Worm (Caenorhabditis elegans) whole organism, L3 larva: ENCODE results near the gene nhr-4.

Source experiments
- R02D3.7 ChIP-seq: fragments of 150-350 bp; optimal IDR thresholded peaks from 2 replicates; lab custom pipeline; 2014; ENCODE audit warnings: missing biosample characterization, missing genetic modification characterization
- aly-2 ChIP-seq: fragments of 150-350 bp; optimal IDR thresholded peaks from 2 replicates; lab custom pipeline; 2014; ENCODE audit warnings: missing biosample characterization, missing genetic modification characterization
- ceh-16 ChIP-seq: sonication (generic microtip); optimal IDR thresholded peaks from 2 replicates; lab custom pipeline; 2017; ENCODE audit warnings: missing biosample characterization, missing genetic modification characterization
- ceh-28 ChIP-seq: fragments of 150-350 bp; optimal IDR thresholded peaks from 2 replicates; lab custom pipeline; 2014; ENCODE audit warnings: missing biosample characterization, missing genetic modification reagents, missing genetic modification characterization
- ceh-82 ChIP-seq: fragments of 150-350 bp; optimal IDR thresholded peaks from 2 replicates; lab custom pipeline; 2014; ENCODE audit warnings: missing biosample characterization, missing genetic modification characterization
- ceh-9 ChIP-seq: sonication (generic microtip); optimal IDR thresholded peaks from 2 replicates; lab custom pipeline; 2018; ENCODE audit warnings: missing biosample characterization, missing genetic modification characterization
- daf-12 ChIP-seq: fragments of 150-350 bp; optimal IDR thresholded peaks from 2 replicates; lab custom pipeline; 2014; ENCODE audit warnings: missing biosample characterization, missing genetic modification reagents, missing genetic modification characterization
- elt-1 ChIP-seq: fragments of 150-350 bp; optimal IDR thresholded peaks from 2 replicates; lab custom pipeline; 2014; ENCODE audit warnings: missing biosample characterization, missing genetic modification characterization
- elt-2 ChIP-seq: sonication (generic microtip); optimal IDR thresholded peaks from 2 replicates; lab custom pipeline; 2016; ENCODE audit warnings: missing genetic modification reagents, mild to moderate bottlenecking, missing genetic modification characterization, missing compliant biosample characterization
- elt-3 ChIP-seq, 3 experiments: fragments of 150-350 bp in 1 of 3; sonication (generic microtip) in 2 of 3; optimal IDR thresholded peaks; 2 replicates in 2 of 3; 4 replicates in 1 of 3; lab custom pipeline; 2014 to 2017; ENCODE audit warnings: missing biosample characterization in 3 of 3, missing genetic modification characterization in 3 of 3
- eor-1 ChIP-seq, 2 experiments: fragments of 150-350 bp; optimal IDR thresholded peaks; 2 replicates each; lab custom pipeline; 2014 to 2018; ENCODE audit warnings: missing biosample characterization in 2 of 2, missing genetic modification characterization in 2 of 2
- fkh-10 ChIP-seq: sonication (generic microtip); optimal IDR thresholded peaks from 2 replicates; lab custom pipeline; 2017; ENCODE audit warnings: missing biosample characterization, missing genetic modification reagents, missing genetic modification characterization
- fos-1 ChIP-seq: fragments of 150-350 bp; optimal IDR thresholded peaks from 2 replicates; lab custom pipeline; 2014; ENCODE audit warnings: missing biosample characterization, missing genetic modification characterization
- hmg-11 ChIP-seq: sonication (generic microtip); optimal IDR thresholded peaks from 2 replicates; lab custom pipeline; 2016; ENCODE audit warnings: missing genetic modification characterization, missing compliant biosample characterization
- jun-1 ChIP-seq: fragments of 150-350 bp; optimal IDR thresholded peaks from 2 replicates; lab custom pipeline; 2014; ENCODE audit warnings: missing biosample characterization, missing genetic modification reagents, missing genetic modification characterization
- lin-15B ChIP-seq: fragments of 150-350 bp; optimal IDR thresholded peaks from 2 replicates; lab custom pipeline; 2014; ENCODE audit warnings: missing biosample characterization, missing genetic modification characterization
- lin-39 ChIP-seq: fragments of 150-350 bp; optimal IDR thresholded peaks from 2 replicates; lab custom pipeline; 2018; ENCODE audit warnings: missing biosample characterization, missing genetic modification reagents, missing genetic modification characterization
- nfya-1 ChIP-seq: sonication (generic microtip); optimal IDR thresholded peaks from 2 replicates; lab custom pipeline; 2017; ENCODE audit warnings: missing genetic modification characterization, mild to moderate bottlenecking, missing compliant biosample characterization, antibody characterized with exemption, moderate library complexity; ENCODE audit not compliant: insufficient read depth
- nhr-11 ChIP-seq: fragments of 150-350 bp; optimal IDR thresholded peaks from 2 replicates; lab custom pipeline; 2014; ENCODE audit warnings: missing biosample characterization, missing genetic modification characterization
- nhr-23 ChIP-seq: fragments of 150-350 bp; optimal IDR thresholded peaks from 2 replicates; lab custom pipeline; 2014; ENCODE audit warnings: missing biosample characterization, missing genetic modification reagents, missing genetic modification characterization
- nhr-237 ChIP-seq: fragments of 150-350 bp; optimal IDR thresholded peaks from 2 replicates; lab custom pipeline; 2014; ENCODE audit warnings: missing biosample characterization, missing genetic modification characterization
- nhr-25 ChIP-seq: sonication (generic microtip); optimal IDR thresholded peaks from 2 replicates; lab custom pipeline; 2017; ENCODE audit warnings: missing biosample characterization, missing genetic modification characterization
- nhr-28 ChIP-seq: fragments of 150-350 bp; optimal IDR thresholded peaks from 2 replicates; lab custom pipeline; 2014; ENCODE audit warnings: missing biosample characterization, missing genetic modification characterization
- nhr-43 ChIP-seq: sonication (generic microtip); optimal IDR thresholded peaks from 2 replicates; lab custom pipeline; 2016; ENCODE audit warnings: mild to moderate bottlenecking, missing genetic modification characterization, missing compliant biosample characterization; ENCODE audit not compliant: poor library complexity, severe bottlenecking
- nhr-67 ChIP-seq: fragments of 150-350 bp; optimal IDR thresholded peaks from 2 replicates; lab custom pipeline; 2014; ENCODE audit warnings: missing biosample characterization, missing genetic modification characterization
- nhr-76 ChIP-seq: fragments of 150-350 bp; sonication (generic microtip); optimal IDR thresholded peaks from 5 replicates; lab custom pipeline; 2014; ENCODE audit warnings: missing biosample characterization, missing genetic modification characterization
- pha-4 ChIP-seq: fragments of 150-350 bp; optimal IDR thresholded peaks from 2 replicates; lab custom pipeline; 2014; ENCODE audit warnings: missing biosample characterization, missing genetic modification reagents, missing genetic modification characterization
- pqm-1 ChIP-seq: fragments of 150-350 bp; optimal IDR thresholded peaks from 2 replicates; lab custom pipeline; 2017; ENCODE audit warnings: missing biosample characterization, missing genetic modification characterization, inconsistent platforms
- sea-2 ChIP-seq: fragments of 150-350 bp; sonication (generic microtip); optimal IDR thresholded peaks from 4 replicates; lab custom pipeline; 2014; ENCODE audit warnings: missing biosample characterization, missing genetic modification reagents, missing genetic modification characterization
- snpc-4 ChIP-seq: fragments of 150-350 bp; optimal IDR thresholded peaks from 2 replicates; lab custom pipeline; 2014; ENCODE audit warnings: missing biosample characterization, missing genetic modification characterization
- tbx-2 ChIP-seq: sonication (generic microtip); optimal IDR thresholded peaks from 2 replicates; lab custom pipeline; 2016; ENCODE audit warnings: mild to moderate bottlenecking, missing genetic modification characterization, missing compliant biosample characterization
- unc-39 ChIP-seq: sonication (generic microtip); optimal IDR thresholded peaks from 4 replicates; lab custom pipeline; 2017; ENCODE audit warnings: missing biosample characterization, missing genetic modification characterization
- unc-62 ChIP-seq: fragments of 150-350 bp; sonication (generic microtip); optimal IDR thresholded peaks from 4 replicates; lab custom pipeline; 2014; ENCODE audit warnings: missing biosample characterization, missing genetic modification reagents, missing genetic modification characterization
- zag-1 ChIP-seq: fragments of 150-350 bp; optimal IDR thresholded peaks from 2 replicates; lab custom pipeline; 2014; ENCODE audit warnings: missing biosample characterization, missing genetic modification characterization
- ztf-4 ChIP-seq: fragments of 150-350 bp; optimal IDR thresholded peaks from 2 replicates; lab custom pipeline; 2014; ENCODE audit warnings: missing biosample characterization, missing genetic modification characterization

Gene nhr-4

ce11 chrIV:9840984-9841590 lies 38.0 kb upstream of the nhr-4 start, which contains the start of the genes kin-24 and msp-56:
TSS of gene kin-24 (minus strand) at chrIV:9841084.
TSS of gene msp-56 (plus strand) at chrIV:9841540.
- TF ChIP-seq nhr-23 (tag; lab: Kevin White, UChicago) = no peak
- TF ChIP-seq tbx-2 (tag; lab: Kevin White, UChicago) = no peak
- no peak for TF ChIP-seq nfya-1
- no peak for TF ChIP-seq nhr-11
- TF ChIP-seq jun-1 (tag; lab: Kevin White, UChicago) = no peak
- TF ChIP-seq elt-1 = no peak
- no peak for TF ChIP-seq snpc-4 (tag; lab: Kevin White, UChicago)
- TF ChIP-seq lin-39 (tag; lab: Kevin White, UChicago) = no peak
- no peak for TF ChIP-seq unc-62 (GFP tag; lab: Kevin White, UChicago)
- TF ChIP-seq lin-15B (tag; lab: Kevin White, UChicago) = no peak
- no peak for TF ChIP-seq nhr-76 (tag; lab: Kevin White, UChicago)
- no peak for TF ChIP-seq pha-4 (tag; lab: Kevin White, UChicago)
- TF ChIP-seq fos-1 = no peak
- TF ChIP-seq ztf-4 (tag; lab: Kevin White, UChicago) = no peak
- TF ChIP-seq nhr-28 (tag; lab: Kevin White, UChicago) = no peak
- TF ChIP-seq zag-1 (tag; lab: Kevin White, UChicago) = no peak
- TF ChIP-seq ceh-82 = no peak
- no peak for TF ChIP-seq nhr-43

DNA sequence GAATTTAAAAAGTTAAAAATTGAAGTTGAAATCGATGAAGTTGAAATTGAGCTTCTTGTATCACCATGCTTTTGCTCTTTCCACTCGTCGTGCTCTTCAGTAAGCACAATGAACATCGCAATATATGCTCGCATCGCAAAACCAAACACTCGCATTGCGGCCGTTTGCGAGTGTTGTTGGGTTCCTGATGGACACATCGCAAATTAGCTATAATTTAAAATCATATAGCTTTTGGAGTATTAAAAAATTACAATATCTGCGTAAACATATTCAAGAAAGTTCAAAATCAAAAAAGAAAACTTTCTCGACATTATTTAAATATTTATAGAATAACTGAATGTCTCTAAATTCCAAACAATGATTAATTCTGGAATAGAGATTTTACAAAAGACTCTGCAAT lies 37.1 kb upstream of the nhr-4 start, which contains the start of gene K07F5.17:
Gene K07F5.17, plus strand, starts transcription at position 301 of the 400 bp plus-strand sequence.
- no peak for TF ChIP-seq hmg-11
- TF ChIP-seq fos-1 = no peak
- no peak for TF ChIP-seq ztf-4 (tag; lab: Kevin White, UChicago)
- TF ChIP-seq nhr-25 (tag; lab: Kevin White, UChicago) = no peak
- TF ChIP-seq lin-39 (tag; lab: Kevin White, UChicago) = no peak
- TF ChIP-seq elt-3 (tag; optimal IDR thresholded peaks at IDR 0.05; lab: Kevin White, UChicago) = no peak
- no peak for TF ChIP-seq nhr-76 (tag; lab: Kevin White, UChicago)
- no peak for TF ChIP-seq pqm-1 (tag; lab: Kevin White, UChicago)
- TF ChIP-seq ceh-9 (tag; lab: Kevin White, UChicago) = no peak
- no peak for TF ChIP-seq elt-2 (tag; lab: Kevin White, UChicago)
- TF ChIP-seq fkh-10 (GFP tag; lab: Kevin White, UChicago) = no peak
- no peak for TF ChIP-seq nhr-28 (tag; lab: Kevin White, UChicago)
- TF ChIP-seq ceh-16 (tag; lab: Kevin White, UChicago) = no peak

DNA sequence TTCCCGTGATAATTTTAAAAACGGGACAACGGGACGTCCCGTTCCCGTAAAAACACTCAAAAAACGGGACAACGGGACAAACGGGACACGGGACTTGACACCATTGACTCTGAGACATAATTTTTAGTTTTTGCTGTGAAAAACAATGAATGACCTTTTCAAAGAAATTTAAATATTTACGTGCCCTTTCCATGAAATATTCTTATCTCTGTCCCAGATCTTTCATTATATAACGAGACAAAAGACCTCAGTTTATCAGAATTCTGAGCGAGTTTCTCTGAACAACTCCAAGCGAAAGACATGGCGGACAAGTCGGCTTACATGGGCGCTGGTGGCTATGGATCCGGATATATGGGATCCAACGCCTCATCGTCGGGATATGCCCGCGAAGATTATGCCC lies 35.4 kb upstream of the nhr-4 start, which contains the start of gene nspd-2:
Gene nspd-2, plus strand, starts transcription at position 301 of the 400 bp plus-strand sequence.
- TF ChIP-seq nhr-67 (tag; lab: Kevin White, UChicago) = no peak
- no peak for TF ChIP-seq nfya-1
- no peak for TF ChIP-seq fos-1
- TF ChIP-seq, all 47 proteins: peak for 0

DNA sequence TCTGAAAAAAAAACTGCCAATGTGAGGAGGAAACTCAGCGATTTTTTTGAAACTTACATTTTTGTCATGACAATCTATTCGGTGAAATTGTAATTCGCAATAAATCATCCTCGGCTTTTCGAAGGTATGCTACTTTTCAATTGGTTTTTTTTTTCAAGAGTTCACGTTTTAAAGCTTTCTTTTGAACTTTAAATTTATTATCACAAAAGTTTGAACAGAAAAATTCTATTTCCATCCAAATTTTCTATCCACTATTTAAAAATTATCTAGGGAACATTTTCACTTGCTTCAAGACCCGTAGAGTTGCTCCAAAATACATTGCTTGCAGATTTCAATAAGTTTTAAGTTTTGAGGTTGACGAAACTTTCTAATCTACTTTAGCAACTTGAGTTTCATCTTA lies 32.6 kb upstream of the nhr-4 start, which contains the start of gene K07F5.6:
Gene K07F5.6, minus strand, starts transcription at position 101 of the 400 bp plus-strand sequence.
- TF ChIP-seq aly-2 (tag; lab: Kevin White, UChicago) (no peak), unc-39 (tag; lab: Kevin White, UChicago) (no peak), R02D3.7 (tag; lab: Kevin White, UChicago) (no peak), pqm-1 (tag; lab: Kevin White, UChicago) (no peak), sea-2 (GFP tag; lab: Kevin White, UChicago) (no peak), nhr-237 (tag; lab: Kevin White, UChicago) (no peak), lin-39 (tag; lab: Kevin White, UChicago) (no peak), daf-12 (no peak), nhr-11 (no peak), nhr-25 (tag; lab: Kevin White, UChicago) (no peak), ceh-28 (no peak), eor-1 (tag; optimal IDR thresholded peaks at IDR 0.05; lab: Kevin White, UChicago) (no peak), nhr-43 (no peak)
